Worm (Caenorhabditis elegans) whole organism, L1 larva: ENCODE measurements around the gene ptp-3.

Source experiments
- C04F5.9 ChIP-seq: sonication (generic microtip); optimal IDR thresholded peaks from 2 replicates; lab custom pipeline; 2016; ENCODE audit warnings: missing genetic modification characterization, missing compliant biosample characterization
- C16A3.4 ChIP-seq: fragments of 150-350 bp; optimal IDR thresholded peaks from 2 replicates; lab custom pipeline; 2014; ENCODE audit warnings: missing biosample characterization, missing genetic modification characterization
- F16B12.6 ChIP-seq: fragments of 150-350 bp; optimal IDR thresholded peaks from 2 replicates; lab custom pipeline; 2014; ENCODE audit warnings: missing biosample characterization, missing genetic modification characterization
- ama-1 ChIP-seq: fragments of 150-350 bp; optimal IDR thresholded peaks from 2 replicates; lab custom pipeline; 2014
- blmp-1 ChIP-seq: fragments of 150-350 bp; optimal IDR thresholded peaks from 2 replicates; lab custom pipeline; 2014; ENCODE audit warnings: missing biosample characterization, missing genetic modification characterization
- ceh-8 ChIP-seq: fragments of 200-800 bp; sonication (Bioruptor generic); optimal IDR thresholded peaks from 2 replicates; lab custom pipeline; 2018; ENCODE audit warnings: mild to moderate bottlenecking, missing genetic modification characterization, moderate library complexity, missing compliant biosample characterization
- ceh-82 ChIP-seq, 3 experiments: fragments of 150-350 bp in 1 of 3; sonication (generic microtip) in 2 of 3; optimal IDR thresholded peaks; 2 replicates each; lab custom pipeline; 2014 to 2017; ENCODE audit warnings: missing biosample characterization in 3 of 3, missing genetic modification characterization in 3 of 3
- ces-1 ChIP-seq: fragments of 150-350 bp; optimal IDR thresholded peaks from 2 replicates; lab custom pipeline; 2014; ENCODE audit warnings: missing biosample characterization, missing genetic modification reagents, missing genetic modification characterization
- dpl-1 ChIP-seq, 3 experiments: fragments of 150-350 bp in 2 of 3; sonication (generic microtip) in 1 of 3; optimal IDR thresholded peaks; 2 replicates each; lab custom pipeline; 2014 to 2017; ENCODE audit warnings: missing biosample characterization in 3 of 3, missing genetic modification characterization in 3 of 3, missing genetic modification reagents in 3 of 3
- dsc-1 ChIP-seq: sonication (generic microtip); optimal IDR thresholded peaks from 2 replicates; lab custom pipeline; 2016; ENCODE audit warnings: mild to moderate bottlenecking, missing genetic modification characterization, missing compliant biosample characterization
- efl-1 ChIP-seq, 4 experiments: fragments of 150-350 bp; optimal IDR thresholded peaks in 3 of 4; peaks in 1 of 4; 1 replicate in 1 of 4; 2 replicates in 3 of 4; lab custom pipeline; 2014; ENCODE audit warnings: missing biosample characterization in 2 of 4, missing genetic modification characterization in 2 of 4, missing genetic modification reagents in 2 of 4
- egl-27 ChIP-seq, 2 experiments: fragments of 150-350 bp in 1 of 2; sonication (generic microtip); optimal IDR thresholded peaks; 3 replicates each; lab custom pipeline; 2017 to 2018; ENCODE audit warnings: missing biosample characterization in 2 of 2, missing genetic modification characterization in 2 of 2, missing genetic modification reagents in 2 of 2
- elt-2 ChIP-seq: sonication (generic microtip); optimal IDR thresholded peaks from 2 replicates; lab custom pipeline; 2016; ENCODE audit warnings: missing genetic modification characterization, mild to moderate bottlenecking, inconsistent platforms, missing compliant biosample characterization, missing genetic modification reagents
- fkh-10 ChIP-seq: sonication (generic microtip); optimal IDR thresholded peaks from 2 replicates; lab custom pipeline; 2017; ENCODE audit warnings: missing biosample characterization, missing genetic modification reagents, missing genetic modification characterization
- hlh-17 ChIP-seq: fragments of 200-800 bp; sonication (Bioruptor generic); optimal IDR thresholded peaks from 2 replicates; lab custom pipeline; 2018; ENCODE audit warnings: missing genetic modification characterization, mild to moderate bottlenecking, missing compliant biosample characterization, moderate library complexity, borderline replicate concordance
- jun-1 ChIP-seq: fragments of 150-350 bp; optimal IDR thresholded peaks from 2 replicates; lab custom pipeline; 2014; ENCODE audit warnings: missing biosample characterization, missing genetic modification reagents, missing genetic modification characterization
- lin-14 ChIP-seq: fragments of 200-800 bp; sonication (Bioruptor generic); optimal IDR thresholded peaks from 2 replicates; lab custom pipeline; 2018; ENCODE audit warnings: mild to moderate bottlenecking, missing genetic modification characterization, moderate library complexity, missing compliant biosample characterization
- lsy-2 ChIP-seq, 2 experiments: fragments of 150-350 bp; optimal IDR thresholded peaks; 2 replicates each; lab custom pipeline; 2014; ENCODE audit warnings: missing biosample characterization in 2 of 2, missing genetic modification characterization in 2 of 2
- mab-9 ChIP-seq: fragments of 200-800 bp; sonication (Bioruptor generic); IDR thresholded peaks from 2 replicates; pipeline ENCODE4 v1.3.6; 2022; ENCODE audit warnings: missing genetic modification reagents, missing genetic modification characterization, missing compliant biosample characterization
- nhr-12 ChIP-seq: sonication (generic microtip); optimal IDR thresholded peaks from 2 replicates; lab custom pipeline; 2017; ENCODE audit warnings: missing biosample characterization, missing genetic modification characterization
- nhr-19 ChIP-seq: fragments of 200-800 bp; sonication (Bioruptor generic); conservative IDR thresholded peaks from 2 replicates; pipeline ENCODE4 v1.3.6; 2022; ENCODE audit warnings: missing genetic modification characterization, missing compliant biosample characterization
- nhr-237 ChIP-seq: fragments of 150-350 bp; optimal IDR thresholded peaks from 2 replicates; lab custom pipeline; 2014; ENCODE audit warnings: missing biosample characterization, missing genetic modification characterization
- nhr-28 ChIP-seq: fragments of 150-350 bp; optimal IDR thresholded peaks from 2 replicates; lab custom pipeline; 2014; ENCODE audit warnings: missing biosample characterization, missing genetic modification characterization
- nhr-47 ChIP-seq: sonication (generic microtip); optimal IDR thresholded peaks from 2 replicates; lab custom pipeline; 2016; ENCODE audit warnings: mild to moderate bottlenecking, missing genetic modification characterization, moderate library complexity, missing compliant biosample characterization
- nhr-71 ChIP-seq: sonication (generic microtip); optimal IDR thresholded peaks from 2 replicates; lab custom pipeline; 2016; ENCODE audit warnings: mild to moderate bottlenecking, missing genetic modification characterization, moderate library complexity, missing compliant biosample characterization
- nhr-76 ChIP-seq: sonication (generic microtip); optimal IDR thresholded peaks from 2 replicates; lab custom pipeline; 2017; ENCODE audit warnings: missing biosample characterization, missing genetic modification characterization
- nhr-77 ChIP-seq: fragments of 150-350 bp; optimal IDR thresholded peaks from 2 replicates; lab custom pipeline; 2014; ENCODE audit warnings: missing biosample characterization, missing genetic modification characterization
- nhr-84 ChIP-seq: sonication (generic microtip); optimal IDR thresholded peaks from 2 replicates; lab custom pipeline; 2017; ENCODE audit warnings: missing biosample characterization, missing genetic modification characterization
- nhr-85 ChIP-seq: sonication (generic microtip); peaks from one replicate; lab custom pipeline; 2016; ENCODE audit warnings: missing genetic modification characterization, inconsistent platforms, missing compliant biosample characterization
- pag-3 ChIP-seq: sonication (generic microtip); optimal IDR thresholded peaks from 2 replicates; lab custom pipeline; 2017; ENCODE audit warnings: missing genetic modification characterization, mild to moderate bottlenecking, missing compliant biosample characterization, antibody characterized with exemption, borderline replicate concordance; ENCODE audit not compliant: insufficient read depth
- snpc-4 ChIP-seq: fragments of 150-350 bp; optimal IDR thresholded peaks from 2 replicates; lab custom pipeline; 2014; ENCODE audit warnings: missing biosample characterization, missing genetic modification characterization
- swsn-7 ChIP-seq: sonication (generic microtip); optimal IDR thresholded peaks from 2 replicates; lab custom pipeline; 2016; ENCODE audit warnings: missing genetic modification characterization, missing compliant biosample characterization
- tlp-1 ChIP-seq: fragments of 150-350 bp; optimal IDR thresholded peaks from 2 replicates; lab custom pipeline; 2014; ENCODE audit warnings: missing biosample characterization, missing genetic modification characterization
- unc-62 ChIP-seq: fragments of 150-350 bp; optimal IDR thresholded peaks from 2 replicates; lab custom pipeline; 2014; ENCODE audit warnings: missing biosample characterization, missing genetic modification reagents, missing genetic modification characterization
- unc-98 ChIP-seq: fragments of 200-800 bp; sonication (Bioruptor generic); IDR thresholded peaks from 2 replicates; pipeline ENCODE4 v1.3.6; 2022; ENCODE audit warnings: missing genetic modification characterization, missing compliant biosample characterization
- vab-15 ChIP-seq: sonication (generic microtip); optimal IDR thresholded peaks from 2 replicates; lab custom pipeline; 2017; ENCODE audit warnings: missing genotype, mild to moderate bottlenecking, missing genetic modification characterization, missing compliant biosample characterization
- zag-1 ChIP-seq: fragments of 150-350 bp; optimal IDR thresholded peaks from 2 replicates; lab custom pipeline; 2014; ENCODE audit warnings: missing biosample characterization, missing genetic modification characterization

Gene ptp-3

DNA sequence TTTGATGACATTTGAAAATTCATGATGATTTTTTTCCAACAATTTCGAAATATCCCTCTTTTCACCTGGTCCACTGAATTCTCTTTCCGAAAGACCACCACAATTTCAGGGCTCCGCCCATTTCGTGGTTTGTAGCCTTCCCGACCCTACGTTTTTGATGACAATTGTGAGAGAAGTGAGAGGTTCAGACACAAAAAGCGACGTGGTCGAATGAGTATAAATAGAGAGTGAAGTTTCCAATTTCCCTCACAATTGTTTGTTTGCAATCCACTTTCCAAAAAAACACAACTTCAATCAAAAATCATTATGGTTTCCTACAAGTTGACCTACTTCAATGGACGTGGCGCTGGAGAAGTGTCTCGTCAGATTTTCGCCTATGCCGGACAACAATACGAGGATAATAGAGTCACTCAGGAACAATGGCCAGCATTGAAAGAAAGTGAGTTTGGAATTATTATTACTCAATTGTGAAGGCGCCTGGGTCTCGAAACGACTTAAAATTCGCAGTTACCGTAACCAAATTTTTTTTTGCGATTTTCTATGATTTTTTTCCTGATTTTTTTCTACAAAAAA, 25.1 kb upstream of the ptp-3 start, which contains the start of gene gst-5 (continued):
- peak; percentile 51 to 59 for TF ChIP-seq efl-1 (optimal IDR thresholded peaks at IDR 0.05; lab: Kevin White, UChicago)
- TF ChIP-seq efl-1 (GFP tag; optimal IDR thresholded peaks at IDR 0.05 in 1 of 2; lab: Kevin White, UChicago) = peak; percentile 50 to 91
- TF ChIP-seq lsy-2 (tag; optimal IDR thresholded peaks at IDR 0.05; lab: Kevin White, UChicago) = peak; percentile 36 to 60
- peak; percentile 43 for TF ChIP-seq swsn-7 (tag; lab: Kevin White, UChicago)
- TF ChIP-seq nhr-47 (tag; lab: Kevin White, UChicago) = peak; percentile 50
- peak; percentile 16 for TF ChIP-seq elt-2

DNA sequence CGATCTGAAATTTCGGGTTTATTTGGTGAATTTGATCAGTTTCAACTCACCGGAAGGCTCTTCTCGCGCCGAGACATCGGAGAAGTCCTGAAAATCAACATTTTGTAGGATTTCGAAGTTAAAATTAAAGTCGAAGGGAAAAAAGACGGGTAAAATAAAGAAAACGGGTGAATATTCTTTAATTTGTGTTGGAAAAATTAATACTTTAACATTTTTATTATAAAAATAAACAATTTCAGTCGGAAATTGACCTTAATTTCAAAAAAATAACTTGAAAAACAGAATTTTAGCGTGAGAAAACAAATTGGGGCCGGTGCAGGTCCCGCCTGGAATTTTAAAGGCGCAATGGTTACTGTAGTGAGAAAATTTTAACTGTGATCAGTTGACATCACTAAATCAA, 22.3 kb upstream of the ptp-3 start, which contains the start of gene nos-1:
nos-1 (minus strand) TSS at position 101 of the 400 bp plus-strand sequence.
- TF ChIP-seq blmp-1 (no peak), ceh-8 (GFP tag; lab: Kevin White, UChicago) (no peak), dsc-1 (tag; lab: Kevin White, UChicago) (no peak), nhr-71 (tag; lab: Kevin White, UChicago) (no peak), nhr-28 (tag; lab: Kevin White, UChicago) (no peak), nhr-19 (GFP tag; lab: Robert Waterston, UW) (no peak), tlp-1 (no peak), ces-1 (GFP tag; lab: Kevin White, UChicago) (no peak), zag-1 (tag; lab: Kevin White, UChicago) (no peak), nhr-237 (tag; lab: Kevin White, UChicago) (no peak), snpc-4 (tag; lab: Kevin White, UChicago) (no peak), lin-14 (GFP tag; lab: Kevin White, UChicago) (no peak)

DNA sequence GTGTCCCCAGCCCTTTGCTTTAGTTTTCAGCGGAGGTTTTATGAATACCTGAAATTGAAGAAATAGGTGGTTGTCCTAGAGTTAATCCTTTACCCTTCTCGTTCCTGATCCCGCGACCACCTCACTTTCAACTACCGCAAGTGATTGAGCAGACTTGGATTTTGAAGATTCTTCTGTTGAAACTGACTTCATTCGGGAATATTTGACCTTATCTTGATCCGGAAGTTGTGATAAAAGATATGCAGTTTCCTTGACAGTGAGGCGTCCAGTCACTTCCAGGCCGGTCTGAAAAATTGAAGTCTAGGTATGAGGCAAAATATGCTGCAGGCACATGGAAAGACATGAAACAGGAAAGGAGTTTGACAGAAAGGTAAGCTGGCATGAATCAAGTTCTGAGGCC, 20.2 kb upstream of the ptp-3 start:
- TF ChIP-seq unc-98 (GFP tag; lab: Robert Waterston, UW) (no peak), C16A3.4 (tag; lab: Kevin White, UChicago) (no peak), dpl-1 (GFP tag; optimal IDR thresholded peaks at IDR 0.05; lab: Kevin White, UChicago) (no peak), pag-3 (no peak), nhr-12 (tag; lab: Kevin White, UChicago) (no peak), ceh-82 (tag; optimal IDR thresholded peaks at IDR 0.05; lab: Kevin White, UChicago) (no peak), ama-1 (lab: Kevin White, UChicago) (no peak), fkh-10 (GFP tag; lab: Kevin White, UChicago) (no peak), nhr-85 (tag; lab: Kevin White, UChicago) (no peak), nhr-77 (tag; lab: Kevin White, UChicago) (no peak), nhr-84 (no peak), elt-2 (no peak), unc-62 (GFP tag; lab: Kevin White, UChicago) (no peak), vab-15 (tag; lab: Kevin White, UChicago) (no peak)

DNA sequence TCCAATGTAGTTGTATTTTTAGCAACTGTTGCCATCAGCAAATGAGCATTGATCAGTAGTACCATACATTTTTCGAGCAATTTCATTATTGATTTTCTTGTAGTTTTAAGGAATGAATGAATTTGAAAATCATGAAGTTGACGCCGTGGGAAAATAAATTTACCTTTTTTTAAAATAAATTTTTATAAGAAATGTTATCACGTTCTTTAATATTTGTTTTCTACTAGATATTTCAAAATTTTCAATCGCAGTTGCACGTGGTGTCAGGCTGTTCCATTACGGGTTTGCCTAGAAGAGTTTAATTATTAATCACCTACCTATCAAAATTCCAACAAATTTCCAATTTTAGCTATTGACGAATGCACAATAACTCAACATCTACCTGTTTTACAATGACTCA, 18.5 kb upstream of the ptp-3 start, which contains the start of gene R03D7.8:
R03D7.8 (minus strand) TSS at position 101 of the 400 bp plus-strand sequence.
- no peak for TF ChIP-seq egl-27 (tag; optimal IDR thresholded peaks at IDR 0.05; lab: Kevin White, UChicago)
- no peak for TF ChIP-seq mab-9 (GFP tag; lab: Robert Waterston, UW)
- TF ChIP-seq nhr-12 (tag; lab: Kevin White, UChicago) = no peak
- TF ChIP-seq ceh-82 (tag; optimal IDR thresholded peaks at IDR 0.05; lab: Kevin White, UChicago) = no peak

DNA sequence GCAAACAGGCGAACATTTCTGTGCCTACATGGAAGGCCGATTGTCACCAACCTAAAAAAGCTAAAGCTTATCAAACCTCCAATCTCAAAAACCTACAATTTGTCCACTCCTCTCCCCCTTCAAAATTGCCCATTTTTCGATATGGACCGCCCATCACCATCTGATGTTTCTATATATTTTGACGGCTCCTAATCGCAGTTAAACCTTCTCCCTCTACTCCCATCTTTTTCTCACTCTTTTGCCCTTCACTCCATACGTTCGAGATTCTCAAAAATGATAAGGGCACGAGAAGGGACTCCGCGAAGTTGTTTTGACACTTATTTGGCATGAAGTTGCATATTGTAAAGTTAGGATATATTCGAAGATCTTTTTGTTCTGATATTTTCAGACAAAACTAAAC, 16.2 kb upstream of the ptp-3 start:
- TF ChIP-seq snpc-4 (tag; lab: Kevin White, UChicago) = no peak
- TF ChIP-seq jun-1 (tag; lab: Kevin White, UChicago) = no peak
- no peak for TF ChIP-seq C04F5.9
- no peak for TF ChIP-seq nhr-76 (tag; lab: Kevin White, UChicago)
- no peak for TF ChIP-seq egl-27 (tag; optimal IDR thresholded peaks at IDR 0.05; lab: Kevin White, UChicago)
- no peak for TF ChIP-seq mab-9 (GFP tag; lab: Robert Waterston, UW)
- no peak for TF ChIP-seq lin-14 (GFP tag; lab: Kevin White, UChicago)
- TF ChIP-seq ces-1 (GFP tag; lab: Kevin White, UChicago) = no peak
- no peak for TF ChIP-seq hlh-17
- no peak for TF ChIP-seq F16B12.6 (tag; lab: Kevin White, UChicago)
- TF ChIP-seq C16A3.4 (tag; lab: Kevin White, UChicago) = no peak
- TF ChIP-seq, all 84 proteins: peak for 0
